Fruit fly (Drosophila melanogaster) whole organism, embryonic: ENCODE data around the gene sing.

Source experiments
- Atf3 ChIP-seq: fragments of 200-800 bp; sonication (Bioruptor generic); optimal IDR thresholded peaks from 3 replicates; lab custom pipeline; 2016; ENCODE audit warnings: missing biosample characterization, missing genetic modification characterization
- BEAF-32 ChIP-seq: fragments of 200-800 bp; sonication (Bioruptor generic); optimal IDR thresholded peaks from 3 replicates; lab custom pipeline; 2017; ENCODE audit warnings: missing biosample characterization, missing genetic modification characterization, mild to moderate bottlenecking, moderate library complexity, missing genetic modification reagents
- CG11093 ChIP-seq: fragments of 200-800 bp; sonication (Bioruptor generic); IDR thresholded peaks from 3 replicates; pipeline ENCODE4 v1.3.6; 2022; ENCODE audit warnings: missing biosample characterization, missing genetic modification characterization
- CG11504 ChIP-seq: fragments of 200-800 bp; sonication (Bioruptor generic); optimal IDR thresholded peaks from 3 replicates; lab custom pipeline; 2019; ENCODE audit warnings: missing biosample characterization, mild to moderate bottlenecking, missing genetic modification characterization, moderate library complexity
- CG12236 ChIP-seq: fragments of 200-800 bp; sonication (Bioruptor generic); optimal IDR thresholded peaks from 2 replicates; lab custom pipeline; 2016; ENCODE audit warnings: missing biosample characterization, missing genetic modification characterization
- CG12942 ChIP-seq: fragments of 200-800 bp; sonication (Bioruptor generic); optimal IDR thresholded peaks from 3 replicates; lab custom pipeline; 2016; ENCODE audit warnings: missing biosample characterization, missing genetic modification characterization
- CG14860 ChIP-seq: fragments of 200-800 bp; sonication (Bioruptor generic); IDR thresholded peaks from 3 replicates; pipeline ENCODE4 v1.3.6; 2022; ENCODE audit warnings: missing biosample characterization, missing genetic modification characterization; ENCODE audit not compliant: partially characterized antibody
- CG1603 ChIP-seq: fragments of 200-800 bp; sonication (Bioruptor generic); optimal IDR thresholded peaks from 2 replicates; lab custom pipeline; 2019; ENCODE audit warnings: missing biosample characterization, mild to moderate bottlenecking, missing genetic modification characterization, moderate library complexity
- CG17361 ChIP-seq: fragments of 200-800 bp; sonication (Bioruptor generic); IDR thresholded peaks from 3 replicates; pipeline ENCODE4 v1.3.6; 2022; ENCODE audit warnings: missing biosample characterization, missing genetic modification characterization
- CG1792 ChIP-seq: fragments of 200-800 bp; sonication (Bioruptor generic); optimal IDR thresholded peaks from 2 replicates; lab custom pipeline; 2016; ENCODE audit warnings: missing biosample characterization, missing genetic modification characterization
- CG2116 ChIP-seq: fragments of 200-800 bp; sonication (Bioruptor generic); optimal IDR thresholded peaks from 3 replicates; lab custom pipeline; 2018; ENCODE audit warnings: missing biosample characterization, mild to moderate bottlenecking, missing genetic modification characterization
- CG2120 ChIP-seq: fragments of 200-800 bp; sonication (Bioruptor generic); optimal IDR thresholded peaks from 3 replicates; lab custom pipeline; 2016; ENCODE audit warnings: missing biosample characterization, missing genetic modification characterization
- CG2712 ChIP-seq: fragments of 200-800 bp; optimal IDR thresholded peaks from 3 replicates; lab custom pipeline; 2019; ENCODE audit warnings: missing biosample characterization, mild to moderate bottlenecking, missing genetic modification characterization, moderate library complexity
- CG3847 ChIP-seq: fragments of 200-800 bp; sonication (Bioruptor generic); IDR thresholded peaks from 2 replicates; pipeline ENCODE4 v1.3.6; 2022; ENCODE audit warnings: missing biosample characterization, missing genetic modification characterization
- CG6791 ChIP-seq: fragments of 200-800 bp; sonication (Bioruptor generic); IDR thresholded peaks from 3 replicates; pipeline ENCODE4 v1.3.6; 2022; ENCODE audit warnings: missing biosample characterization, missing genetic modification characterization; ENCODE audit not compliant: partially characterized antibody
- CG7839 ChIP-seq: fragments of 200-800 bp; sonication (Bioruptor generic); optimal IDR thresholded peaks from 3 replicates; lab custom pipeline; 2018; ENCODE audit warnings: missing biosample characterization, mild to moderate bottlenecking, missing genetic modification characterization, moderate library complexity
- CG9437 ChIP-seq: fragments of 200-800 bp; sonication (Bioruptor generic); optimal IDR thresholded peaks from 2 replicates; lab custom pipeline; 2018; ENCODE audit warnings: missing biosample characterization, mild to moderate bottlenecking, missing genetic modification characterization
- Chrac-16 ChIP-seq: fragments of 200-800 bp; sonication (Bioruptor generic); optimal IDR thresholded peaks from 3 replicates; lab custom pipeline; 2016; ENCODE audit warnings: missing biosample characterization, missing genetic modification characterization
- Ets97D ChIP-seq: fragments of 200-800 bp; sonication (Bioruptor generic); optimal IDR thresholded peaks from 3 replicates; lab custom pipeline; 2016; ENCODE audit warnings: missing biosample characterization, missing genetic modification characterization
- Fer1 ChIP-seq: fragments of 200-800 bp; sonication (Bioruptor generic); optimal IDR thresholded peaks from 2 replicates; lab custom pipeline; 2017; ENCODE audit warnings: missing biosample characterization, mild to moderate bottlenecking, missing genetic modification characterization
- HLH3B ChIP-seq: fragments of 200-800 bp; sonication (Bioruptor generic); IDR thresholded peaks from 2 replicates; pipeline ENCODE4 v1.3.6; 2022; ENCODE audit warnings: missing biosample characterization, missing genetic modification characterization
- HLH4C ChIP-seq: fragments of 200-800 bp; sonication (Bioruptor generic); IDR thresholded peaks from 3 replicates; pipeline ENCODE4 v1.3.6; 2022; ENCODE audit warnings: missing biosample characterization, missing genetic modification characterization; ENCODE audit not compliant: partially characterized antibody
- HmgD ChIP-seq: fragments of 200-800 bp; sonication (Bioruptor generic); optimal IDR thresholded peaks from 3 replicates; lab custom pipeline; 2016; ENCODE audit warnings: missing biosample characterization, missing genetic modification characterization
- HmgZ ChIP-seq: fragments of 200-800 bp; sonication (Bioruptor generic); optimal IDR thresholded peaks from 2 replicates; lab custom pipeline; 2018; ENCODE audit warnings: missing biosample characterization, mild to moderate bottlenecking, missing genetic modification characterization
- Opbp ChIP-seq: fragments of 200-800 bp; sonication (Bioruptor generic); IDR thresholded peaks from 3 replicates; pipeline ENCODE4 v1.3.6; 2022; ENCODE audit warnings: missing biosample characterization, missing genetic modification characterization; ENCODE audit not compliant: partially characterized antibody
- Pdp1 ChIP-seq, 2 experiments: fragments of 200-800 bp; sonication (Bioruptor generic); optimal IDR thresholded peaks; 3 replicates each; lab custom pipeline; 2016; ENCODE audit warnings: missing biosample characterization in 2 of 2, missing genetic modification characterization in 2 of 2, mild to moderate bottlenecking in 1 of 2, moderate library complexity in 1 of 2
- Sox100B ChIP-seq: fragments of 200-800 bp; sonication (Bioruptor generic); optimal IDR thresholded peaks from 3 replicates; lab custom pipeline; 2018; ENCODE audit warnings: missing biosample characterization, mild to moderate bottlenecking, missing genetic modification characterization
- Stat92E ChIP-seq, 3 experiments: fragments of >200 bp in 2 of 3; fragments of 200-800 bp in 1 of 3; sonication (Bioruptor generic) in 1 of 3; optimal IDR thresholded peaks; 2 replicates each; lab custom pipeline; 2017 to 2019; ENCODE audit warnings: missing biosample characterization in 3 of 3, missing genetic modification characterization in 3 of 3, mild to moderate bottlenecking in 1 of 3, moderate library complexity in 1 of 3
- Trl ChIP-seq, 3 experiments: fragments of >200 bp in 2 of 3; fragments of 200-800 bp in 1 of 3; sonication (Bioruptor generic) in 1 of 3; optimal IDR thresholded peaks; 2 replicates in 1 of 3; 3 replicates in 2 of 3; lab custom pipeline; 2016 to 2017; ENCODE audit warnings: missing biosample characterization in 1 of 3, missing genetic modification characterization in 1 of 3
- ac ChIP-seq: fragments of 200-800 bp; sonication (Bioruptor generic); optimal IDR thresholded peaks from 3 replicates; lab custom pipeline; 2017; ENCODE audit warnings: missing biosample characterization, mild to moderate bottlenecking, missing genetic modification characterization
- caup ChIP-seq: fragments of 200-800 bp; sonication (Bioruptor generic); optimal IDR thresholded peaks from 3 replicates; lab custom pipeline; 2017; ENCODE audit warnings: missing biosample characterization, mild to moderate bottlenecking, missing genetic modification characterization, moderate library complexity; ENCODE audit not compliant: severe bottlenecking
- cg ChIP-seq: fragments of 200-800 bp; sonication (Bioruptor generic); optimal IDR thresholded peaks from 3 replicates; lab custom pipeline; 2019; ENCODE audit warnings: missing biosample characterization, mild to moderate bottlenecking, missing genetic modification characterization, moderate library complexity
- chif ChIP-seq, 2 experiments: fragments of 200-800 bp; sonication (Bioruptor generic); optimal IDR thresholded peaks; 3 replicates each; lab custom pipeline; 2016; ENCODE audit warnings: missing biosample characterization in 2 of 2, missing genetic modification characterization in 2 of 2
- crol ChIP-seq: fragments of 200-800 bp; sonication (Bioruptor generic); IDR thresholded peaks from 2 replicates; pipeline ENCODE4 v1.3.6; 2022; ENCODE audit warnings: missing biosample characterization, missing genetic modification characterization
- dm ChIP-seq: fragments of 200-800 bp; sonication (Bioruptor generic); optimal IDR thresholded peaks from 3 replicates; lab custom pipeline; 2016; ENCODE audit warnings: missing biosample characterization, missing genetic modification characterization
- ems ChIP-seq: fragments of 200-800 bp; sonication (Bioruptor generic); optimal IDR thresholded peaks from 3 replicates; lab custom pipeline; 2016; ENCODE audit warnings: missing biosample characterization, missing genetic modification characterization
- fd96Cb ChIP-seq: fragments of 200-800 bp; sonication (Bioruptor generic); optimal IDR thresholded peaks from 2 replicates; lab custom pipeline; 2018; ENCODE audit warnings: missing biosample characterization, mild to moderate bottlenecking, missing genetic modification characterization, moderate library complexity
- grau ChIP-seq: fragments of 200-800 bp; optimal IDR thresholded peaks from 3 replicates; lab custom pipeline; 2019; ENCODE audit warnings: missing biosample characterization, mild to moderate bottlenecking, missing genetic modification characterization, moderate library complexity
- hb ChIP-seq: fragments of 200-800 bp; sonication (Bioruptor generic); IDR thresholded peaks from 3 replicates; pipeline ENCODE4 v1.3.6; 2022; ENCODE audit warnings: missing biosample characterization, missing genetic modification characterization; ENCODE audit not compliant: partially characterized antibody
- lmd ChIP-seq: fragments of 200-800 bp; sonication (Bioruptor generic); IDR thresholded peaks from 2 replicates; pipeline ENCODE4 v1.3.6; 2022; ENCODE audit warnings: missing biosample characterization, missing genetic modification characterization
- nerfin-2 ChIP-seq: fragments of 200-800 bp; sonication (Bioruptor generic); IDR thresholded peaks from 2 replicates; pipeline ENCODE4 v1.3.6; 2022; ENCODE audit warnings: missing biosample characterization, missing genetic modification characterization; ENCODE audit not compliant: partially characterized antibody
- nmo ChIP-seq: fragments of 200-800 bp; sonication (Bioruptor generic); optimal IDR thresholded peaks from 2 replicates; lab custom pipeline; 2018; ENCODE audit warnings: missing biosample characterization, mild to moderate bottlenecking, missing genetic modification characterization, moderate library complexity
- oc ChIP-seq: fragments of 200-800 bp; sonication (Bioruptor generic); optimal IDR thresholded peaks from 2 replicates; lab custom pipeline; 2018; ENCODE audit warnings: missing biosample characterization, mild to moderate bottlenecking, missing genetic modification characterization, moderate library complexity
- pum ChIP-seq: fragments of 200-800 bp; sonication (Bioruptor generic); optimal IDR thresholded peaks from 2 replicates; lab custom pipeline; 2016; ENCODE audit warnings: missing biosample characterization, missing genetic modification characterization
- schlank ChIP-seq: fragments of 200-800 bp; sonication (Bioruptor generic); optimal IDR thresholded peaks from 2 replicates; lab custom pipeline; 2018; ENCODE audit warnings: missing biosample characterization, mild to moderate bottlenecking, missing genetic modification characterization
- sqz ChIP-seq: fragments of 200-800 bp; sonication (Bioruptor generic); optimal IDR thresholded peaks from 3 replicates; lab custom pipeline; 2018; ENCODE audit warnings: missing biosample characterization, mild to moderate bottlenecking, missing genetic modification characterization
- vnd ChIP-seq: fragments of 200-800 bp; sonication (Bioruptor generic); IDR thresholded peaks from 3 replicates; pipeline ENCODE4 v1.3.6; 2022; ENCODE audit warnings: missing biosample characterization, missing genetic modification characterization; ENCODE audit not compliant: partially characterized antibody
- z ChIP-seq: fragments of 200-800 bp; sonication (Bioruptor generic); IDR thresholded peaks from 3 replicates; pipeline ENCODE4 v1.3.6; 2022; ENCODE audit warnings: missing biosample characterization, missing genetic modification characterization

sing gene

dm6 chrX:16654931-16655409 is 24.1 kb upstream of the sing start, which contains the start of the genes Nemp and r (continued):
- TF ChIP-seq pum (no peak), Trl (optimal IDR thresholded peaks at IDR 0.05; lab: Kevin White, UChicago) (no peak), Trl (GFP tag; optimal IDR thresholded peaks at IDR 0.05; lab: Kevin White, UChicago) (no peak), sqz (GFP tag; lab: Kevin White, UChicago) (no peak), CG3847 (GFP tag; lab: Robert Waterston, UW) (no peak), HLH3B (no peak), CG1603 (tag; lab: Kevin White, UChicago) (peak; percentile 47), CG12942 (no peak), BEAF-32 (peak; percentile 89), caup (GFP tag; lab: Kevin White, UChicago) (no peak), grau (tag; lab: Kevin White, UChicago) (no peak), z (GFP tag; lab: Robert Waterston, UW) (no peak), CG6791 (peak; percentile 43; the same call in 1 of the 3 replicates), Ets97D (GFP tag; lab: Kevin White, UChicago) (peak; percentile 29), fd96Cb (tag; lab: Kevin White, UChicago) (no peak), CG2116 (GFP tag; lab: Kevin White, UChicago) (peak; percentile 77), CG7839 (tag; lab: Kevin White, UChicago) (no peak), CG14860 (GFP tag; lab: Robert Waterston, UW) (peak; percentile 49; the same call in 1 of the 3 replicates), Stat92E (GFP tag; optimal IDR thresholded peaks at IDR 0.05; lab: Kevin White, UChicago) (no peak), Chrac-16 (GFP tag; lab: Kevin White, UChicago) (no peak), CG11093 (GFP tag; lab: Robert Waterston, UW) (no peak), CG2120 (no peak), ac (GFP tag; lab: Kevin White, UChicago) (no peak), CG12236 (no peak), lmd (GFP tag; lab: Robert Waterston, UW) (no peak), Sox100B (GFP tag; lab: Kevin White, UChicago) (no peak), dm (GFP tag; lab: Kevin White, UChicago) (no peak), Fer1 (no peak), chif (GFP tag; optimal IDR thresholded peaks at IDR 0.05; lab: Kevin White, UChicago) (no peak), schlank (no peak), HLH4C (GFP tag; lab: Robert Waterston, UW) (peak; percentile 63), Opbp (peak; percentile 65; the same call in 1 of the 3 replicates), Atf3 (GFP tag; lab: Kevin White, UChicago) (no peak), CG11504 (tag; lab: Kevin White, UChicago) (peak; percentile 24), hb (peak; percentile 68; the same call in 1 of the 3 replicates), cg (GFP tag; lab: Kevin White, UChicago) (no peak), HmgD (GFP tag; lab: Kevin White, UChicago) (no peak), CG17361 (GFP tag; lab: Robert Waterston, UW) (0 out of 3 replicates have a peak, but pooled peaks have one; percentile 12), CG2712 (tag; lab: Kevin White, UChicago) (peak; percentile 33), oc (tag; lab: Kevin White, UChicago) (no peak), Pdp1 (GFP tag; optimal IDR thresholded peaks at IDR 0.05; lab: Kevin White, UChicago) (peak in 1 of 2 experiments; percentile 4), crol (GFP tag; lab: Robert Waterston, UW) (no peak), nerfin-2 (peak; percentile 36; the same call in 1 of the 2 replicates), CG9437 (GFP tag; lab: Kevin White, UChicago) (peak; percentile 100), CG1792 (GFP tag; lab: Kevin White, UChicago) (no peak), nmo (GFP tag; lab: Kevin White, UChicago) (peak; percentile 54), HmgZ (tag; lab: Kevin White, UChicago) (peak; percentile 40), vnd (peak; percentile 62; the same call in 2 of the 3 replicates), ems (no peak)
